Worm (Caenorhabditis elegans) whole organism, L3 larva: Measurements from ENCODE around the gene adh-1.

Source experiments
- R02D3.7 ChIP-seq: fragments of 150-350 bp; optimal IDR thresholded peaks from 2 replicates; lab custom pipeline; 2014; ENCODE audit warnings: missing biosample characterization, missing genetic modification characterization
- daf-12 ChIP-seq: fragments of 150-350 bp; optimal IDR thresholded peaks from 2 replicates; lab custom pipeline; 2014; ENCODE audit warnings: missing biosample characterization, missing genetic modification reagents, missing genetic modification characterization
- mdl-1 ChIP-seq: fragments of 150-350 bp; optimal IDR thresholded peaks from 2 replicates; lab custom pipeline; 2014; ENCODE audit warnings: missing biosample characterization, missing genetic modification characterization
- unc-62 ChIP-seq: fragments of 150-350 bp; sonication (generic microtip); optimal IDR thresholded peaks from 4 replicates; lab custom pipeline; 2014; ENCODE audit warnings: missing biosample characterization, missing genetic modification reagents, missing genetic modification characterization
- ztf-11 ChIP-seq: fragments of 150-350 bp; optimal IDR thresholded peaks from 2 replicates; lab custom pipeline; 2014; ENCODE audit warnings: missing biosample characterization, missing genetic modification characterization

- TF ChIP-seq ztf-11 (tag; lab: Kevin White, UChicago) (no peak), daf-12 (tag; lab: Kevin White, UChicago) (no peak), unc-62 (GFP tag; lab: Kevin White, UChicago) (no peak), R02D3.7 (tag; lab: Kevin White, UChicago) (no peak), mdl-1 (tag; lab: Kevin White, UChicago) (no peak)
Measured at ce11 chrV:11860375-11860774, 27.7 kb upstream of the adh-1 start, which contains the start of gene R13H4.5.
